Worm (Caenorhabditis elegans) whole organism, L1 larva: Measurements from ENCODE around the gene Y46G5A.18.

Experiments used
- aha-1 ChIP-seq: fragments of 150-350 bp; optimal IDR thresholded peaks from 2 replicates; lab custom pipeline; 2014; ENCODE audit warnings: missing biosample characterization, missing genetic modification characterization
- ama-1 ChIP-seq: fragments of 150-350 bp; optimal IDR thresholded peaks from 2 replicates; lab custom pipeline; 2014
- ceh-82 ChIP-seq, 3 experiments: fragments of 150-350 bp in 1 of 3; sonication (generic microtip) in 2 of 3; optimal IDR thresholded peaks; 2 replicates each; lab custom pipeline; 2014 to 2017; ENCODE audit warnings: missing biosample characterization in 3 of 3, missing genetic modification characterization in 3 of 3
- fos-1 ChIP-seq: fragments of 150-350 bp; optimal IDR thresholded peaks from 2 replicates; lab custom pipeline; 2014; ENCODE audit warnings: missing biosample characterization, missing genetic modification characterization
- lin-15B ChIP-seq: fragments of 150-350 bp; sonication (generic microtip); optimal IDR thresholded peaks from 3 replicates; lab custom pipeline; 2014; ENCODE audit warnings: missing biosample characterization, missing genetic modification characterization
- lsy-2 ChIP-seq, 2 experiments: fragments of 150-350 bp; optimal IDR thresholded peaks; 2 replicates each; lab custom pipeline; 2014; ENCODE audit warnings: missing biosample characterization in 2 of 2, missing genetic modification characterization in 2 of 2
- nhr-237 ChIP-seq: fragments of 150-350 bp; optimal IDR thresholded peaks from 2 replicates; lab custom pipeline; 2014; ENCODE audit warnings: missing biosample characterization, missing genetic modification characterization
- nhr-77 ChIP-seq: fragments of 150-350 bp; optimal IDR thresholded peaks from 2 replicates; lab custom pipeline; 2014; ENCODE audit warnings: missing biosample characterization, missing genetic modification characterization
- snpc-4 ChIP-seq: fragments of 150-350 bp; optimal IDR thresholded peaks from 2 replicates; lab custom pipeline; 2014; ENCODE audit warnings: missing biosample characterization, missing genetic modification characterization
- swsn-7 ChIP-seq: sonication (generic microtip); optimal IDR thresholded peaks from 2 replicates; lab custom pipeline; 2016; ENCODE audit warnings: missing genetic modification characterization, missing compliant biosample characterization
- zag-1 ChIP-seq: fragments of 150-350 bp; optimal IDR thresholded peaks from 2 replicates; lab custom pipeline; 2014; ENCODE audit warnings: missing biosample characterization, missing genetic modification characterization

DNA sequence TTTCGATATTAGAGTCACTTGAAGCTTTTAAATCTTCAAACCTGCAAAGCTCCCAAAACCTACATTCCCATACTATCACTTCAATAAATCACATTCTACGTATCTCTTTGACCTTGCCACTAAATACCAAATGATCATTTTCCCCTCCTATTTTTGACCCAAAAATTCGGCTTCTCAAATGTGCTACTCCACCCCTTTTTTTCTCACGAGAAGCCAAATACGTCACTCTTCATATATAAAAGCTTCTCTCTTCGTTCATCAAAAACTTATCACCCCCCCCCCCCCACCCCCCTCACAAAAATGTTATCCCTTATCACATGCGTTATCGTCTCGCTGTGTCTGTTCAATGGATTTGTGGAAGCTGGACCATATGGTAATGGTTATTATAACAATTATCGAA lies 21.7 kb upstream of the Y46G5A.18 start, which contains the start of gene Y46G5A.38:
- no peak for TF ChIP-seq aha-1 (tag; lab: Kevin White, UChicago)
- TF ChIP-seq swsn-7 (tag; lab: Kevin White, UChicago), result no peak
- no peak for TF ChIP-seq ama-1 (lab: Kevin White, UChicago)
- no peak for TF ChIP-seq ceh-82 (tag; optimal IDR thresholded peaks at IDR 0.05; lab: Kevin White, UChicago)
- TF ChIP-seq nhr-237 (tag; lab: Kevin White, UChicago), result no peak
- no peak for TF ChIP-seq zag-1
- no peak for TF ChIP-seq lin-15B (tag; lab: Kevin White, UChicago)
- no peak for TF ChIP-seq nhr-77 (tag; lab: Kevin White, UChicago)
- TF ChIP-seq snpc-4 (tag; lab: Kevin White, UChicago), result no peak
- no peak for TF ChIP-seq fos-1 (tag; lab: Kevin White, UChicago)
- TF ChIP-seq lsy-2 (tag; optimal IDR thresholded peaks at IDR 0.05; lab: Kevin White, UChicago), result no peak
